Fruit fly (Drosophila melanogaster) whole organism, embryonic: ENCODE data around the gene CG45002.

ENCODE experiments used
- Asciz ChIP-seq: fragments of 200-800 bp; sonication (Bioruptor generic); optimal IDR thresholded peaks from 2 replicates; lab custom pipeline; 2017; ENCODE audit warnings: missing biosample characterization, mild to moderate bottlenecking, missing genetic modification characterization, missing genetic modification reagents
- Atf-2 ChIP-seq: fragments of 200-800 bp; sonication (Bioruptor generic); optimal IDR thresholded peaks from 2 replicates; lab custom pipeline; 2016; ENCODE audit warnings: missing biosample characterization, missing genetic modification characterization
- CG10147 ChIP-seq: fragments of 200-800 bp; sonication (Bioruptor generic); optimal IDR thresholded peaks from 2 replicates; lab custom pipeline; 2019; ENCODE audit warnings: missing biosample characterization, mild to moderate bottlenecking, missing genetic modification characterization, moderate library complexity
- CG10654 ChIP-seq: fragments of 200-800 bp; sonication (Bioruptor generic); optimal IDR thresholded peaks from 2 replicates; lab custom pipeline; 2016; ENCODE audit warnings: missing biosample characterization, missing genetic modification characterization
- CG11247 ChIP-seq: fragments of 200-800 bp; sonication (Bioruptor generic); IDR thresholded peaks from 2 replicates; pipeline ENCODE4 v1.3.6; 2022; ENCODE audit warnings: missing biosample characterization, missing genetic modification characterization
- CG12219 ChIP-seq: fragments of 200-800 bp; sonication (Bioruptor generic); optimal IDR thresholded peaks from 3 replicates; lab custom pipeline; 2018; ENCODE audit warnings: missing biosample characterization, mild to moderate bottlenecking, missing genetic modification characterization
- CG12769 ChIP-seq: fragments of 200-800 bp; sonication (Bioruptor generic); optimal IDR thresholded peaks from 2 replicates; lab custom pipeline; 2019; ENCODE audit warnings: missing biosample characterization, mild to moderate bottlenecking, missing genetic modification characterization, moderate library complexity
- CG15011 ChIP-seq: fragments of 200-800 bp; sonication (Bioruptor generic); optimal IDR thresholded peaks from 3 replicates; lab custom pipeline; 2018; ENCODE audit warnings: missing biosample characterization, mild to moderate bottlenecking, missing genetic modification characterization
- CG1603 ChIP-seq: fragments of 200-800 bp; sonication (Bioruptor generic); optimal IDR thresholded peaks from 2 replicates; lab custom pipeline; 2019; ENCODE audit warnings: missing biosample characterization, mild to moderate bottlenecking, missing genetic modification characterization, moderate library complexity
- CG17829 ChIP-seq: fragments of 200-800 bp; optimal IDR thresholded peaks from 2 replicates; lab custom pipeline; 2019; ENCODE audit warnings: missing biosample characterization, mild to moderate bottlenecking, missing genetic modification characterization, moderate library complexity
- CG34376 ChIP-seq: fragments of 200-800 bp; sonication (Bioruptor generic); optimal IDR thresholded peaks from 2 replicates; lab custom pipeline; 2018; ENCODE audit warnings: missing biosample characterization, mild to moderate bottlenecking, missing genetic modification characterization
- CG34422 ChIP-seq: fragments of 200-800 bp; sonication (Bioruptor generic); IDR thresholded peaks from 3 replicates; pipeline ENCODE4 v1.3.6; 2022; ENCODE audit warnings: missing biosample characterization, missing genetic modification characterization
- CG3838 ChIP-seq: fragments of 200-800 bp; sonication (Bioruptor generic); optimal IDR thresholded peaks from 3 replicates; lab custom pipeline; 2016; ENCODE audit warnings: missing biosample characterization, missing genetic modification characterization
- CG5953 ChIP-seq: fragments of 200-800 bp; sonication (Bioruptor generic); IDR thresholded peaks from 2 replicates; pipeline ENCODE4 v1.3.6; 2022; ENCODE audit warnings: missing biosample characterization, missing genetic modification characterization
- CG6854 ChIP-seq: fragments of 200-800 bp; sonication (Bioruptor generic); optimal IDR thresholded peaks from 3 replicates; lab custom pipeline; 2017; ENCODE audit warnings: missing biosample characterization, mild to moderate bottlenecking, missing genetic modification characterization
- CG8089 ChIP-seq: fragments of 200-800 bp; sonication (Bioruptor generic); optimal IDR thresholded peaks from 3 replicates; lab custom pipeline; 2016; ENCODE audit warnings: missing biosample characterization, missing genetic modification characterization
- CG8388 ChIP-seq: fragments of 200-800 bp; sonication (Bioruptor generic); optimal IDR thresholded peaks from 2 replicates; lab custom pipeline; 2019; ENCODE audit warnings: missing biosample characterization, mild to moderate bottlenecking, missing genetic modification characterization, moderate library complexity
- CG9215 ChIP-seq: fragments of 200-800 bp; sonication (Bioruptor generic); IDR thresholded peaks from 2 replicates; pipeline ENCODE4 v1.3.6; 2022; ENCODE audit warnings: missing biosample characterization, missing genetic modification characterization
- CG9437 ChIP-seq: fragments of 200-800 bp; sonication (Bioruptor generic); optimal IDR thresholded peaks from 2 replicates; lab custom pipeline; 2018; ENCODE audit warnings: missing biosample characterization, mild to moderate bottlenecking, missing genetic modification characterization
- CG9727 ChIP-seq: fragments of 200-800 bp; sonication (Bioruptor generic); optimal IDR thresholded peaks from 3 replicates; lab custom pipeline; 2017; ENCODE audit warnings: missing biosample characterization, mild to moderate bottlenecking, missing genetic modification characterization
- CG9797 ChIP-seq: fragments of 200-800 bp; sonication (Bioruptor generic); optimal IDR thresholded peaks from 3 replicates; lab custom pipeline; 2018; ENCODE audit warnings: missing biosample characterization, mild to moderate bottlenecking, missing genetic modification characterization
- CkIIα-i1 ChIP-seq: fragments of 200-800 bp; sonication (Bioruptor generic); IDR thresholded peaks from 2 replicates; pipeline ENCODE4 v1.3.6; 2022; ENCODE audit warnings: missing biosample characterization, missing genetic modification characterization
- ERR ChIP-seq: fragments of 200-800 bp; sonication (Bioruptor generic); optimal IDR thresholded peaks from 2 replicates; lab custom pipeline; 2016; ENCODE audit warnings: missing biosample characterization, missing genetic modification characterization
- Eip74EF ChIP-seq, 2 experiments: fragments of 200-800 bp in 1 of 2; fragments of >200 bp in 1 of 2; sonication (Bioruptor generic) in 1 of 2; optimal IDR thresholded peaks; 2 replicates each; lab custom pipeline; 2017 to 2019; ENCODE audit warnings: missing biosample characterization in 2 of 2, missing genetic modification characterization in 2 of 2, mild to moderate bottlenecking in 1 of 2, moderate library complexity in 1 of 2
- GATAe ChIP-seq: fragments of 200-800 bp; sonication (Bioruptor generic); conservative IDR thresholded peaks from 2 replicates; pipeline ENCODE4 v1.3.6; 2022; ENCODE audit warnings: missing biosample characterization, missing genetic modification characterization
- H2.0 ChIP-seq: fragments of 200-800 bp; sonication (Bioruptor generic); IDR thresholded peaks from 2 replicates; pipeline ENCODE4 v1.3.6; 2022; ENCODE audit warnings: missing biosample characterization, missing genetic modification characterization
- NC2α ChIP-seq: fragments of 200-800 bp; sonication (Bioruptor generic); optimal IDR thresholded peaks from 2 replicates; lab custom pipeline; 2016; ENCODE audit warnings: missing biosample characterization, missing genetic modification characterization
- Neu2 ChIP-seq: fragments of 200-800 bp; sonication (Bioruptor generic); optimal IDR thresholded peaks from 3 replicates; lab custom pipeline; 2016; ENCODE audit warnings: missing biosample characterization, missing genetic modification characterization, borderline replicate concordance
- Ptx1 ChIP-seq: fragments of 200-800 bp; sonication (Bioruptor generic); IDR thresholded peaks from 2 replicates; pipeline ENCODE4 v1.3.6; 2022; ENCODE audit warnings: missing biosample characterization, missing genetic modification characterization
- Ravus ChIP-seq: fragments of 200-800 bp; sonication (Bioruptor generic); IDR thresholded peaks from 2 replicates; pipeline ENCODE4 v1.3.6; 2022; ENCODE audit warnings: missing biosample characterization, missing genetic modification characterization
- Rx ChIP-seq: fragments of 200-800 bp; sonication (Bioruptor generic); IDR thresholded peaks from 2 replicates; pipeline ENCODE4 v1.3.6; 2022; ENCODE audit warnings: missing biosample characterization, missing genetic modification characterization
- Side ChIP-seq: fragments of 200-800 bp; sonication (Bioruptor generic); optimal IDR thresholded peaks from 2 replicates; lab custom pipeline; 2016; ENCODE audit warnings: missing biosample characterization, missing genetic modification characterization
- bbx ChIP-seq: fragments of 200-800 bp; sonication (Bioruptor generic); IDR thresholded peaks from 2 replicates; pipeline ENCODE4 v1.3.6; 2022; ENCODE audit warnings: missing biosample characterization, missing genetic modification characterization; ENCODE audit not compliant: partially characterized antibody
- dimm ChIP-seq: fragments of 200-800 bp; sonication (Bioruptor generic); IDR thresholded peaks from 2 replicates; pipeline ENCODE4 v1.3.6; 2022; ENCODE audit warnings: missing biosample characterization, missing genetic modification characterization
- dmrt99B ChIP-seq: fragments of 200-800 bp; sonication (Bioruptor generic); optimal IDR thresholded peaks from 2 replicates; lab custom pipeline; 2018; ENCODE audit warnings: missing biosample characterization, mild to moderate bottlenecking, missing genetic modification characterization, moderate library complexity
- dysf ChIP-seq: fragments of 200-800 bp; sonication (Bioruptor generic); IDR thresholded peaks from 3 replicates; pipeline ENCODE4 v1.3.6; 2022; ENCODE audit warnings: missing biosample characterization, missing genetic modification characterization
- fd64A ChIP-seq: fragments of 200-800 bp; sonication (Bioruptor generic); optimal IDR thresholded peaks from 3 replicates; lab custom pipeline; 2018; ENCODE audit warnings: missing biosample characterization, mild to moderate bottlenecking, missing genetic modification characterization
- fd96Cb ChIP-seq: fragments of 200-800 bp; sonication (Bioruptor generic); optimal IDR thresholded peaks from 2 replicates; lab custom pipeline; 2018; ENCODE audit warnings: missing biosample characterization, mild to moderate bottlenecking, missing genetic modification characterization, moderate library complexity
- gt ChIP-seq: fragments of 200-800 bp; sonication (Bioruptor generic); IDR thresholded peaks from 2 replicates; pipeline ENCODE4 v1.3.6; 2022; ENCODE audit warnings: missing biosample characterization, missing genetic modification characterization
- jing ChIP-seq: fragments of 200-800 bp; sonication (Bioruptor generic); optimal IDR thresholded peaks from 2 replicates; lab custom pipeline; 2018; ENCODE audit warnings: missing biosample characterization, mild to moderate bottlenecking, missing genetic modification characterization
- otp ChIP-seq: fragments of 200-800 bp; sonication (Bioruptor generic); IDR thresholded peaks from 3 replicates; pipeline ENCODE4, ENCODE4 v1.3.6; 2022; ENCODE audit warnings: missing biosample characterization, missing genetic modification characterization
- pb ChIP-seq: fragments of 200-800 bp; sonication (Bioruptor generic); optimal IDR thresholded peaks from 3 replicates; lab custom pipeline; 2016; ENCODE audit warnings: missing biosample characterization, missing genetic modification characterization
- psq ChIP-seq: fragments of 200-800 bp; sonication (Bioruptor generic); optimal IDR thresholded peaks from 2 replicates; lab custom pipeline; 2017; ENCODE audit warnings: missing biosample characterization, missing genetic modification characterization
- row ChIP-seq: fragments of 200-800 bp; sonication (Bioruptor generic); IDR thresholded peaks from 3 replicates; pipeline ENCODE4 v1.3.6; 2022; ENCODE audit warnings: missing biosample characterization, missing genetic modification characterization
- run ChIP-seq: fragments of 200-800 bp; sonication (Bioruptor generic); optimal IDR thresholded peaks from 3 replicates; lab custom pipeline; 2018; ENCODE audit warnings: missing biosample characterization, mild to moderate bottlenecking, missing genetic modification characterization
- slou ChIP-seq: fragments of 200-800 bp; sonication (Bioruptor generic); optimal IDR thresholded peaks from 3 replicates; lab custom pipeline; 2016; ENCODE audit warnings: missing biosample characterization, missing genetic modification characterization
- sr ChIP-seq: fragments of 200-800 bp; sonication (Bioruptor generic); IDR thresholded peaks from 3 replicates; pipeline ENCODE4 v1.3.6; 2022; ENCODE audit warnings: missing biosample characterization, missing genetic modification characterization
- ssp ChIP-seq: fragments of 200-800 bp; sonication (Bioruptor generic); IDR thresholded peaks from 2 replicates; pipeline ENCODE4 v1.3.6; 2022; ENCODE audit warnings: missing biosample characterization, missing genetic modification characterization
- stwl ChIP-seq: fragments of 200-800 bp; sonication (Bioruptor generic); optimal IDR thresholded peaks from 3 replicates; lab custom pipeline; 2018; ENCODE audit warnings: missing biosample characterization, mild to moderate bottlenecking, missing genetic modification characterization, moderate library complexity
- unc-4 ChIP-seq: fragments of 200-800 bp; sonication (Bioruptor generic); IDR thresholded peaks from 2 replicates; pipeline ENCODE4 v1.3.6; 2022; ENCODE audit warnings: missing biosample characterization, missing genetic modification characterization; ENCODE audit not compliant: partially characterized antibody
- wek ChIP-seq: fragments of 200-800 bp; sonication (Bioruptor generic); optimal IDR thresholded peaks from 3 replicates; lab custom pipeline; 2018; ENCODE audit warnings: missing biosample characterization, mild to moderate bottlenecking, missing genetic modification characterization, moderate library complexity

CG45002 gene

dm6 chrX:16967415-16967814 is 99.1 kb downstream of the CG45002 start (continued):
- TF ChIP-seq CG34422 (0 out of 3 replicates have a peak, but pooled peaks have one; percentile 44), otp (GFP tag; lab: Robert Waterston, UW) (no peak; the same call in 2 of the 3 replicates), row (no peak), bbx (GFP tag; lab: Robert Waterston, UW) (0 out of 2 replicates have a peak, but pooled peaks have one; percentile 33), CG3838 (no peak), CG11247 (GFP tag; lab: Robert Waterston, UW) (no peak), CG34376 (GFP tag; lab: Kevin White, UChicago) (no peak), pb (peak; percentile 56), dysf (0 out of 3 replicates have a peak, but pooled peaks have one; percentile 18), dmrt99B (tag; lab: Kevin White, UChicago) (no peak), gt (GFP tag; lab: Robert Waterston, UW) (no peak), psq (no peak), NC2α (GFP tag; lab: Kevin White, UChicago) (no peak), Rx (no peak), ssp (GFP tag; lab: Robert Waterston, UW) (0 out of 2 replicates have a peak, but pooled peaks have one; percentile 8), Ravus (GFP tag; lab: Robert Waterston, UW) (no peak), CG9797 (GFP tag; lab: Kevin White, UChicago) (peak; percentile 9), CG12219 (GFP tag; lab: Kevin White, UChicago) (no peak), CG8089 (GFP tag; lab: Kevin White, UChicago) (no peak), CkIIα-i1 (GFP tag; lab: Robert Waterston, UW) (no peak), CG9727 (peak; percentile 67), Side (GFP tag; lab: Kevin White, UChicago) (peak; percentile 52), CG5953 (0 out of 2 replicates have a peak, but pooled peaks have one; percentile 26), fd64A (no peak), CG8388 (GFP tag; lab: Kevin White, UChicago) (no peak), CG12769 (tag; lab: Kevin White, UChicago) (no peak), slou (GFP tag; lab: Kevin White, UChicago) (no peak), CG10147 (GFP tag; lab: Kevin White, UChicago) (no peak), CG9215 (GFP tag; lab: Robert Waterston, UW) (no peak), stwl (tag; lab: Kevin White, UChicago) (peak; percentile 56), unc-4 (no peak), CG9437 (GFP tag; lab: Kevin White, UChicago) (no peak), Eip74EF (GFP tag; optimal IDR thresholded peaks at IDR 0.05; lab: Kevin White, UChicago) (no peak), CG10654 (GFP tag; lab: Kevin White, UChicago) (no peak), Asciz (GFP tag; lab: Kevin White, UChicago) (no peak), Ptx1 (no peak), CG1603 (tag; lab: Kevin White, UChicago) (no peak), jing (no peak), run (tag; lab: Kevin White, UChicago) (no peak), wek (GFP tag; lab: Kevin White, UChicago) (peak; percentile 9), sr (GFP tag; lab: Robert Waterston, UW) (no peak), dimm (GFP tag; lab: Robert Waterston, UW) (no peak), Neu2 (peak; percentile 37), ERR (no peak), CG17829 (tag; lab: Kevin White, UChicago) (peak; percentile 69), CG6854 (GFP tag; lab: Kevin White, UChicago) (no peak), CG15011 (no peak), Atf-2 (GFP tag; lab: Kevin White, UChicago) (peak; percentile 57), GATAe (GFP tag; lab: Robert Waterston, UW) (no peak), H2.0 (GFP tag; lab: Robert Waterston, UW) (peak; percentile 40; the same call in 1 of the 2 replicates), fd96Cb (no peak)
